Worm (Caenorhabditis elegans): ENCODE measurements around the gene fbxa-142.

- TF ChIP-seq dpl-1 (GFP tag; optimal IDR thresholded peaks at IDR 0.05) (no peak), pqm-1 (tag; optimal IDR thresholded peaks at IDR 0.05) (no peak), T20F7.1 (GFP tag; optimal IDR thresholded peaks at IDR 0.05) (no peak), ama-1 (optimal IDR thresholded peaks at IDR 0.05) (no peak), daf-16 (GFP tag; optimal IDR thresholded peaks at IDR 0.05) (no peak), daf-16 (tag; optimal IDR thresholded peaks at IDR 0.05) (peak; percentile 86), unc-62 (GFP tag; optimal IDR thresholded peaks at IDR 0.05 in 1 of 2) (no peak), unc-62 (tag; optimal IDR thresholded peaks at IDR 0.05) (no peak), cey-2 (tag; optimal IDR thresholded peaks at IDR 0.05; ENCODE audit: borderline replicate concordance, insufficient read depth) (no peak), ztf-11 (tag; optimal IDR thresholded peaks at IDR 0.05) (no peak), sdz-12 (GFP tag; optimal IDR thresholded peaks at IDR 0.05) (no peak), lsy-2 (tag; optimal IDR thresholded peaks at IDR 0.05) (no peak), dve-1 (tag; optimal IDR thresholded peaks at IDR 0.05; ENCODE audit: insufficient read depth) (peak; percentile 27), fos-1 (tag; optimal IDR thresholded peaks at IDR 0.05) (no peak), snpc-4 (tag; optimal IDR thresholded peaks at IDR 0.05) (no peak), hif-1 (tag; optimal IDR thresholded peaks at IDR 0.05) (no peak)
Observed at ce11 chrV:16080678-16081077, 50.5 kb downstream of the fbxa-142 start.
